Fruit fly (Drosophila melanogaster): ENCODE data around the gene eIF4E6.

- TF ChIP-seq fru (GFP tag; optimal IDR thresholded peaks at IDR 0.05) (no peak), pan (optimal IDR thresholded peaks at IDR 0.05) (no peak), Hnf4 (GFP tag; optimal IDR thresholded peaks at IDR 0.05) (no peak), Jra (GFP tag; optimal IDR thresholded peaks at IDR 0.05) (no peak), Hr78 (GFP tag; optimal IDR thresholded peaks at IDR 0.05) (no peak), dsf (GFP tag; optimal IDR thresholded peaks at IDR 0.05; ENCODE audit: borderline replicate concordance) (no peak), psq (GFP tag; optimal IDR thresholded peaks at IDR 0.05) (no peak), N (GFP tag; optimal IDR thresholded peaks at IDR 0.05) (no peak), h (GFP tag; optimal IDR thresholded peaks at IDR 0.05) (no peak), sage (GFP tag; optimal IDR thresholded peaks at IDR 0.05) (no peak), CrebA (GFP tag; optimal IDR thresholded peaks at IDR 0.05; ENCODE audit: borderline replicate concordance) (no peak), br (GFP tag; optimal IDR thresholded peaks at IDR 0.05) (no peak), usp (GFP tag; optimal IDR thresholded peaks at IDR 0.05) (no peak)
Measured at dm6 chr3R:29059385-29059784, 32.4 kb upstream of the eIF4E6 start.

All from whole organism, wandering third instar larva.